Worm (Caenorhabditis elegans): ENCODE results near the gene lgc-13.

DNA sequence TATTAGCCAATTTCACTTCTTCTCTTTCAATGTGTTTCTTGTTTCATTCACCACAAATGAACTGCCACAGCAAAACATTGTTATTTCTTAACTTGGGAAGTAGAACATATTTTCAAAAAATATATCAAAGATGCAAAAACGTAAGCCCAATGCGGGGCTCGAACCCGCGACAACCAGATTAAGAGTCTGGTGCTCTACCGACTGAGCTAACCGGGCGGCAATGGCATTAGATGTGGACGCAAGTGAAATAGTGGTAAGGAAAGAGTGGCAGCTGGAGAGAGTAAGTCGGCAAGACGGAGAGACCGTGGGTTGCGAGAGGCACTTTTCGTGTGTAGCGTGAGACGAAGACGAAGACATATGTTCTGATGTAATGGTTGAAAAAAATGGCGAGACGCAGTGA lies 3.0 kb upstream of the lgc-13 start:
- no peak for TF ChIP-seq hlh-26 (GFP tag; conservative IDR thresholded peaks at IDR 0.05)
- peak; percentile 60; the same call in 1 of the 2 replicates for TF ChIP-seq attf-6 (GFP tag; IDR thresholded peaks at IDR 0.05)
- peak; percentile 98 for TF ChIP-seq ztf-25 (GFP tag; IDR thresholded peaks at IDR 0.05)
- peak; percentile 79 for TF ChIP-seq ceh-40 (GFP tag; IDR thresholded peaks at IDR 0.05)
- TF ChIP-seq B0336.3 (GFP tag; IDR thresholded peaks at IDR 0.05) = no peak
- no peak for TF ChIP-seq F57A8.1 (GFP tag; optimal IDR thresholded peaks at IDR 0.05)

Data from whole organism, young adult.